Worm (Caenorhabditis elegans): ENCODE measurements around the gene Y17G9B.5.

Gene Y17G9B.5

ce11 chrIV:4748408-4749105 lies 1.5 kb upstream of the Y17G9B.5 start, which contains the start of gene cyc-2.1:
Gene cyc-2.1 (minus strand): TSS chrIV:4749012.
- TF ChIP-seq nhr-12 (tag; optimal IDR thresholded peaks at IDR 0.05), result no peak
- TF ChIP-seq mab-9 (GFP tag; IDR thresholded peaks at IDR 0.05), result no peak
- TF ChIP-seq isw-1 (GFP tag; IDR thresholded peaks at IDR 0.05), result peak; percentile 38; the same call in 1 of the 2 replicates
- TF ChIP-seq ceh-63 (GFP tag; optimal IDR thresholded peaks at IDR 0.05), result no peak
- peak; percentile 80 to 91 for TF ChIP-seq lsy-2 (tag; optimal IDR thresholded peaks at IDR 0.05)
- no peak for TF ChIP-seq nhr-76 (tag; optimal IDR thresholded peaks at IDR 0.05)
- TF ChIP-seq fkh-10 (GFP tag; optimal IDR thresholded peaks at IDR 0.05), result no peak
- no peak for TF ChIP-seq irx-1 (tag; optimal IDR thresholded peaks at IDR 0.05)
- peak; percentile 35 for TF ChIP-seq lin-15B (tag; optimal IDR thresholded peaks at IDR 0.05)
- peak; percentile 42 for TF ChIP-seq aly-2 (tag; optimal IDR thresholded peaks at IDR 0.05)
- TF ChIP-seq blmp-1 (tag; optimal IDR thresholded peaks at IDR 0.05), result no peak
- no peak for TF ChIP-seq zip-4 (GFP tag; optimal IDR thresholded peaks at IDR 0.05)
- no peak for TF ChIP-seq C34B4.2 (tag; optimal IDR thresholded peaks at IDR 0.05)
- TF ChIP-seq ceh-88 (GFP tag; IDR thresholded peaks at IDR 0.05), result no peak
- TF ChIP-seq fos-1 (tag; optimal IDR thresholded peaks at IDR 0.05), result no peak
- no peak for TF ChIP-seq unc-30 (tag; optimal IDR thresholded peaks at IDR 0.05)
- TF ChIP-seq nhr-237 (tag; optimal IDR thresholded peaks at IDR 0.05), result peak; percentile 34
- no peak for TF ChIP-seq sox-4 (tag; optimal IDR thresholded peaks at IDR 0.05)
- no peak for TF ChIP-seq tlp-1 (tag; optimal IDR thresholded peaks at IDR 0.05)
- no peak for TF ChIP-seq aha-1 (tag; optimal IDR thresholded peaks at IDR 0.05)
- peak; percentile 68 for TF ChIP-seq nhr-85 (tag)
- TF ChIP-seq fkh-4 (tag; optimal IDR thresholded peaks at IDR 0.05; ENCODE audit: borderline replicate concordance), result no peak
- peak; percentile 37 for TF ChIP-seq nhr-90 (tag; optimal IDR thresholded peaks at IDR 0.05; ENCODE audit: poor library complexity)
- peak; percentile 26 for TF ChIP-seq hpl-2 (GFP tag; optimal IDR thresholded peaks at IDR 0.05)
- peak; percentile 36 for TF ChIP-seq lin-13 (GFP tag; optimal IDR thresholded peaks at IDR 0.05)
- peak; percentile 55 for TF ChIP-seq mep-1 (tag; optimal IDR thresholded peaks at IDR 0.05)
- no peak for TF ChIP-seq nhr-84 (tag; optimal IDR thresholded peaks at IDR 0.05)
- TF ChIP-seq efl-1 (optimal IDR thresholded peaks at IDR 0.05), result peak; percentile 28 to 49
- peak; percentile 17 to 86 for TF ChIP-seq efl-1 (GFP tag; optimal IDR thresholded peaks at IDR 0.05 in 1 of 2)
- no peak for TF ChIP-seq pax-3 (tag; optimal IDR thresholded peaks at IDR 0.05)
- TF ChIP-seq sup-37 (GFP tag; optimal IDR thresholded peaks at IDR 0.05), result no peak
- TF ChIP-seq snu-23 (GFP tag; optimal IDR thresholded peaks at IDR 0.05), result peak; percentile 70
- no peak for TF ChIP-seq nhr-28 (tag; optimal IDR thresholded peaks at IDR 0.05)
- no peak for TF ChIP-seq ztf-11 (tag; optimal IDR thresholded peaks at IDR 0.05)
- TF ChIP-seq mef-2 (tag; optimal IDR thresholded peaks at IDR 0.05), result no peak
- no peak for TF ChIP-seq hlh-17 (GFP tag; optimal IDR thresholded peaks at IDR 0.05; ENCODE audit: borderline replicate concordance)
- TF ChIP-seq ets-5 (GFP tag; IDR thresholded peaks at IDR 0.05), result no peak
- no peak for TF ChIP-seq Y116A8C.19 (tag; optimal IDR thresholded peaks at IDR 0.05; ENCODE audit: borderline replicate concordance)
- no peak for TF ChIP-seq jun-1 (tag; optimal IDR thresholded peaks at IDR 0.05)
- TF ChIP-seq efl-3 (GFP tag; optimal IDR thresholded peaks at IDR 0.05), result no peak
- TF ChIP-seq egl-13 (tag; optimal IDR thresholded peaks at IDR 0.05), result peak; percentile 6
- TF ChIP-seq nhr-20 (tag; optimal IDR thresholded peaks at IDR 0.05), result peak; percentile 80
- TF ChIP-seq sptf-1 (tag; optimal IDR thresholded peaks at IDR 0.05), result no peak
- no peak for TF ChIP-seq C04F5.9 (tag; optimal IDR thresholded peaks at IDR 0.05)
- no peak for TF ChIP-seq zag-1 (tag; optimal IDR thresholded peaks at IDR 0.05)
- TF ChIP-seq ama-1 (optimal IDR thresholded peaks at IDR 0.05), result no peak
- peak; percentile 29 for TF ChIP-seq skn-1 (tag; optimal IDR thresholded peaks at IDR 0.05)
- peak; percentile 58 for TF ChIP-seq tbx-2 (tag; optimal IDR thresholded peaks at IDR 0.05)
- peak in 1 of 2 experiments; percentile 37 for TF ChIP-seq mdl-1 (tag; optimal IDR thresholded peaks at IDR 0.05)
- TF ChIP-seq snpc-4 (tag; optimal IDR thresholded peaks at IDR 0.05), result peak; percentile 45
- TF ChIP-seq fkh-8 (tag; optimal IDR thresholded peaks at IDR 0.05), result peak; percentile 71
- no peak for TF ChIP-seq ceh-90 (tag; optimal IDR thresholded peaks at IDR 0.05)
- TF ChIP-seq F16B12.6 (tag; optimal IDR thresholded peaks at IDR 0.05), result no peak
- TF ChIP-seq dpl-1 (GFP tag; optimal IDR thresholded peaks at IDR 0.05), result peak in 2 of 3 experiments; percentile 34

All from whole organism, L1 larva.